Fruit fly (Drosophila melanogaster) whole organism, pupa: Measurements from ENCODE around the gene CG15172.

ENCODE experiments used
- CG10348 ChIP-seq: fragments of 200-800 bp; sonication (Bioruptor generic); IDR thresholded peaks from 2 replicates; pipeline ENCODE4 v1.3.6; 2022; ENCODE audit warnings: missing biosample characterization, missing genetic modification characterization
- CG12605 ChIP-seq: fragments of 200-800 bp; sonication (Bioruptor generic); IDR thresholded peaks from 2 replicates; pipeline ENCODE4 v1.3.6; 2022; ENCODE audit warnings: missing biosample characterization, missing genetic modification characterization
- CG13204 ChIP-seq: fragments of 200-800 bp; sonication (Bioruptor generic); optimal IDR thresholded peaks from 2 replicates; lab custom pipeline; 2018; ENCODE audit warnings: missing biosample characterization, mild to moderate bottlenecking, missing genetic modification characterization, moderate library complexity
- CG14655 ChIP-seq: fragments of 200-800 bp; sonication (Bioruptor generic); optimal IDR thresholded peaks from 3 replicates; lab custom pipeline; 2017; ENCODE audit warnings: mild to moderate bottlenecking, missing biosample characterization, missing genetic modification reagents, missing genetic modification characterization
- CG15710 ChIP-seq: fragments of 200-800 bp; sonication (Bioruptor generic); optimal IDR thresholded peaks from 2 replicates; lab custom pipeline; 2018; ENCODE audit warnings: missing biosample characterization, mild to moderate bottlenecking, missing genetic modification characterization, moderate library complexity
- CG17806 ChIP-seq: fragments of 200-800 bp; sonication (Bioruptor generic); optimal IDR thresholded peaks from 2 replicates; lab custom pipeline; 2018; ENCODE audit warnings: missing biosample characterization, mild to moderate bottlenecking, missing genetic modification characterization, moderate library complexity
- CG32121 ChIP-seq: fragments of 200-800 bp; sonication (Bioruptor generic); IDR thresholded peaks from 2 replicates; pipeline ENCODE4 v1.3.6; 2022; ENCODE audit warnings: missing biosample characterization, missing genetic modification characterization
- CG34367 ChIP-seq: fragments of 200-800 bp; sonication (Bioruptor generic); optimal IDR thresholded peaks from 2 replicates; lab custom pipeline; 2018; ENCODE audit warnings: missing biosample characterization, mild to moderate bottlenecking, missing genetic modification characterization
- CG4496 ChIP-seq: fragments of 200-800 bp; sonication (Bioruptor generic); IDR thresholded peaks from 3 replicates; pipeline ENCODE4 v1.3.6; 2022; ENCODE audit warnings: missing biosample characterization, missing genetic modification characterization
- CG8159 ChIP-seq: fragments of 200-800 bp; sonication (Bioruptor generic); optimal IDR thresholded peaks from 3 replicates; lab custom pipeline; 2018; ENCODE audit warnings: missing biosample characterization, mild to moderate bottlenecking, missing genetic modification characterization, moderate library complexity
- CG8301 ChIP-seq: fragments of 200-800 bp; sonication (Bioruptor generic); optimal IDR thresholded peaks from 2 replicates; lab custom pipeline; 2018; ENCODE audit warnings: missing biosample characterization, mild to moderate bottlenecking, missing genetic modification characterization
- CG9948 ChIP-seq: fragments of 200-800 bp; sonication (Bioruptor generic); optimal IDR thresholded peaks from 2 replicates; lab custom pipeline; 2018; ENCODE audit warnings: missing biosample characterization, mild to moderate bottlenecking, missing genetic modification characterization, moderate library complexity
- D1 ChIP-seq: fragments of 200-800 bp; sonication (Bioruptor generic); optimal IDR thresholded peaks from 2 replicates; lab custom pipeline; 2018; ENCODE audit warnings: missing biosample characterization, mild to moderate bottlenecking, missing genetic modification characterization, moderate library complexity
- EcR ChIP-seq: fragments of 200-800 bp; sonication (Bioruptor generic); optimal IDR thresholded peaks from 3 replicates; lab custom pipeline; 2019; ENCODE audit warnings: missing biosample characterization, missing genetic modification characterization, mild to moderate bottlenecking, moderate library complexity, missing genetic modification reagents
- Ets98B ChIP-seq: fragments of 200-800 bp; sonication (Bioruptor generic); IDR thresholded peaks from 2 replicates; pipeline ENCODE4 v1.3.6; 2022; ENCODE audit warnings: missing biosample characterization, missing genetic modification characterization
- Pif1A ChIP-seq: fragments of 200-800 bp; sonication (Bioruptor generic); optimal IDR thresholded peaks from 3 replicates; lab custom pipeline; 2016; ENCODE audit warnings: missing biosample characterization, missing genetic modification characterization
- Pif1B ChIP-seq: fragments of 200-800 bp; sonication (Bioruptor generic); optimal IDR thresholded peaks from 3 replicates; lab custom pipeline; 2016; ENCODE audit warnings: missing biosample characterization, missing genetic modification characterization
- Snoo ChIP-seq: fragments of 200-800 bp; sonication (Bioruptor generic); optimal IDR thresholded peaks from 3 replicates; lab custom pipeline; 2017; ENCODE audit warnings: missing biosample characterization, mild to moderate bottlenecking, missing genetic modification characterization, inconsistent platforms
- fd96Ca ChIP-seq: fragments of 200-800 bp; sonication (Bioruptor generic); IDR thresholded peaks from 3 replicates; pipeline ENCODE4 v1.3.6; 2022; ENCODE audit warnings: missing biosample characterization, missing genetic modification characterization
- gl ChIP-seq: fragments of 200-800 bp; sonication (Bioruptor generic); optimal IDR thresholded peaks from 2 replicates; lab custom pipeline; 2018; ENCODE audit warnings: missing biosample characterization, mild to moderate bottlenecking, missing genetic modification characterization
- rn ChIP-seq: fragments of 200-800 bp; sonication (Bioruptor generic); IDR thresholded peaks from 2 replicates; pipeline ENCODE4 v1.3.6; 2022; ENCODE audit warnings: missing biosample characterization, missing genetic modification characterization

Gene CG15172

dm6 chr2L:19019640-19020039 lies 2.6 kb upstream of the CG15172 start:
- no peak for TF ChIP-seq CG8301 (tag; lab: Kevin White, UChicago)
- peak; percentile 58 for TF ChIP-seq CG13204
- TF ChIP-seq, all 21 proteins: peak for 1

- TF ChIP-seq EcR (GFP tag; lab: Kevin White, UChicago) (peak; percentile 9), D1 (tag; lab: Kevin White, UChicago) (peak; percentile 30), CG32121 (GFP tag; lab: Robert Waterston, UW) (no peak), CG12605 (GFP tag; lab: Robert Waterston, UW) (peak; percentile 49; the same call in 1 of the 2 replicates), CG9948 (tag; lab: Kevin White, UChicago) (peak; percentile 85), Pif1A (GFP tag; lab: Kevin White, UChicago) (peak; percentile 81), CG8301 (tag; lab: Kevin White, UChicago) (peak; percentile 81), CG34367 (peak; percentile 83), CG17806 (tag; lab: Kevin White, UChicago) (peak; percentile 78), CG13204 (peak; percentile 72), fd96Ca (GFP tag; lab: Robert Waterston, UW) (no peak; the same call in 2 of the 3 replicates), Pif1B (GFP tag; lab: Kevin White, UChicago) (peak; percentile 91), CG8159 (peak; percentile 89), gl (tag; lab: Kevin White, UChicago) (peak; percentile 75), Snoo (tag; lab: Kevin White, UChicago) (peak; percentile 87), CG4496 (GFP tag; lab: Robert Waterston, UW) (0 out of 3 replicates have a peak, but pooled peaks have one; percentile 47), CG14655 (peak; percentile 86), Ets98B (GFP tag; lab: Robert Waterston, UW) (no peak), CG15710 (tag; lab: Kevin White, UChicago) (peak; percentile 93), rn (no peak), CG10348 (no peak)
- TF ChIP-seq, all 21 proteins: peak for 16
Observed at dm6 chr2L:19021278-19022220, 668 bp upstream of the CG15172 start.

- TF ChIP-seq D1 (tag; lab: Kevin White, UChicago) (no peak), CG4496 (GFP tag; lab: Robert Waterston, UW) (no peak), CG8159 (peak; percentile 86), EcR (GFP tag; lab: Kevin White, UChicago) (no peak), rn (no peak), Pif1A (GFP tag; lab: Kevin White, UChicago) (peak; percentile 38), CG13204 (peak; percentile 44), CG17806 (tag; lab: Kevin White, UChicago) (peak; percentile 70), CG34367 (peak; percentile 57), CG14655 (peak; percentile 72), CG15710 (tag; lab: Kevin White, UChicago) (peak; percentile 84), CG9948 (tag; lab: Kevin White, UChicago) (peak; percentile 74), CG12605 (GFP tag; lab: Robert Waterston, UW) (no peak), gl (tag; lab: Kevin White, UChicago) (no peak), CG10348 (no peak), Pif1B (GFP tag; lab: Kevin White, UChicago) (peak; percentile 21), CG8301 (tag; lab: Kevin White, UChicago) (peak; percentile 53), Snoo (tag; lab: Kevin White, UChicago) (peak; percentile 56), fd96Ca (GFP tag; lab: Robert Waterston, UW) (no peak), Ets98B (GFP tag; lab: Robert Waterston, UW) (no peak), CG32121 (GFP tag; lab: Robert Waterston, UW) (no peak)
- TF ChIP-seq, all 21 proteins: peak for 11
Observed at dm6 chr2L:19023972-19024743, 1.9 kb downstream of the CG15172 start.

dm6 chr2L:19024744-19025059 lies 2.5 kb downstream of the CG15172 start:
- TF ChIP-seq fd96Ca (GFP tag; lab: Robert Waterston, UW) (0 out of 3 replicates have a peak, but pooled peaks have one; percentile 9), CG34367 (no peak), CG15710 (tag; lab: Kevin White, UChicago) (no peak), CG32121 (GFP tag; lab: Robert Waterston, UW) (no peak), CG13204 (peak; percentile 25), CG17806 (tag; lab: Kevin White, UChicago) (no peak), Pif1A (GFP tag; lab: Kevin White, UChicago) (no peak)
- TF ChIP-seq, all 21 proteins: peak for 2

- TF ChIP-seq CG15710 (tag; lab: Kevin White, UChicago) (peak; percentile 79), CG32121 (GFP tag; lab: Robert Waterston, UW) (no peak), Snoo (tag; lab: Kevin White, UChicago) (peak; percentile 56), fd96Ca (GFP tag; lab: Robert Waterston, UW) (no peak), CG34367 (peak; percentile 59), CG10348 (no peak), Pif1A (GFP tag; lab: Kevin White, UChicago) (peak; percentile 52), CG8301 (tag; lab: Kevin White, UChicago) (peak; percentile 55), D1 (tag; lab: Kevin White, UChicago) (no peak), CG17806 (tag; lab: Kevin White, UChicago) (peak; percentile 66), EcR (GFP tag; lab: Kevin White, UChicago) (no peak), CG8159 (peak; percentile 84), CG14655 (peak; percentile 69), gl (tag; lab: Kevin White, UChicago) (peak; percentile 46), Pif1B (GFP tag; lab: Kevin White, UChicago) (peak; percentile 15), rn (no peak), CG13204 (peak; percentile 37), CG9948 (tag; lab: Kevin White, UChicago) (peak; percentile 65), CG12605 (GFP tag; lab: Robert Waterston, UW) (no peak)
Observed at dm6 chr2L:19026491-19027197, 4.4 kb downstream of the CG15172 start.
